Worm (Caenorhabditis elegans) whole organism, late embryonic: Measurements from ENCODE around the gene F46F5.14.

Experiments used
- K02D7.2 ChIP-seq: sonication (generic microtip); optimal IDR thresholded peaks from 2 replicates; lab custom pipeline; 2017; ENCODE audit warnings: mild to moderate bottlenecking, missing genetic modification characterization, missing compliant biosample characterization
- ceh-24 ChIP-seq: sonication (generic microtip); optimal IDR thresholded peaks from 2 replicates; lab custom pipeline; 2016; ENCODE audit warnings: mild to moderate bottlenecking, missing genetic modification characterization, missing compliant biosample characterization
- ceh-30 ChIP-seq: fragments of 150-350 bp; optimal IDR thresholded peaks from 2 replicates; lab custom pipeline; 2014; ENCODE audit warnings: missing biosample characterization, missing genetic modification characterization
- elt-2 ChIP-seq: sonication (generic microtip); optimal IDR thresholded peaks from 2 replicates; lab custom pipeline; 2016; ENCODE audit warnings: missing genetic modification reagents, missing genetic modification characterization, missing compliant biosample characterization
- ets-4 ChIP-seq: sonication (generic microtip); optimal IDR thresholded peaks from 2 replicates; lab custom pipeline; 2016; ENCODE audit warnings: missing genetic modification characterization, missing compliant biosample characterization
- hlh-6 ChIP-seq: sonication (generic microtip); optimal IDR thresholded peaks from 2 replicates; lab custom pipeline; 2016; ENCODE audit warnings: missing genotype, missing genetic modification characterization, missing compliant biosample characterization
- pha-4 ChIP-seq: fragments of 150-350 bp; optimal IDR thresholded peaks from 2 replicates; lab custom pipeline; 2018; ENCODE audit warnings: missing biosample characterization, missing genetic modification reagents, missing genetic modification characterization
- pqm-1 ChIP-seq: sonication (generic microtip); optimal IDR thresholded peaks from 2 replicates; lab custom pipeline; 2016; ENCODE audit warnings: missing genetic modification characterization, missing compliant biosample characterization
- pros-1 ChIP-seq: fragments of 150-350 bp; optimal IDR thresholded peaks from 2 replicates; lab custom pipeline; 2014; ENCODE audit warnings: missing biosample characterization, missing genetic modification reagents, missing genetic modification characterization
- sox-2 ChIP-seq: fragments of 200-800 bp; sonication (Bioruptor generic); IDR thresholded peaks from 2 replicates; pipeline ENCODE4 v1.3.6; 2022; ENCODE audit warnings: missing genetic modification reagents, missing genetic modification characterization, missing compliant biosample characterization
- sox-4 ChIP-seq: sonication (generic microtip); optimal IDR thresholded peaks from 2 replicates; lab custom pipeline; 2017; ENCODE audit warnings: mild to moderate bottlenecking, missing genetic modification characterization, inconsistent platforms, missing compliant biosample characterization
- syd-9 ChIP-seq: sonication (generic microtip); optimal IDR thresholded peaks from 2 replicates; lab custom pipeline; 2016; ENCODE audit warnings: mild to moderate bottlenecking, missing genetic modification characterization, moderate library complexity, missing compliant biosample characterization
- ttx-3 ChIP-seq: sonication (generic microtip); optimal IDR thresholded peaks from 2 replicates; lab custom pipeline; 2016; ENCODE audit warnings: missing genetic modification reagents, missing genetic modification characterization, missing compliant biosample characterization
- ztf-16 ChIP-seq: sonication (generic microtip); optimal IDR thresholded peaks from 2 replicates; lab custom pipeline; 2017; ENCODE audit warnings: missing genetic modification characterization, missing compliant biosample characterization

ce11 chrII:757224-757623, 42.6 kb upstream of the F46F5.14 start:
- TF ChIP-seq pha-4 (tag; lab: Kevin White, UChicago) = no peak
- TF ChIP-seq ttx-3 (tag; lab: Kevin White, UChicago) = no peak
- TF ChIP-seq ztf-16 (tag; lab: Kevin White, UChicago) = no peak
- no peak for TF ChIP-seq ets-4
- TF ChIP-seq K02D7.2 (tag; lab: Kevin White, UChicago) = no peak
- no peak for TF ChIP-seq syd-9 (tag; lab: Kevin White, UChicago)
- no peak for TF ChIP-seq sox-2 (GFP tag; lab: Robert Waterston, UW)
- TF ChIP-seq ceh-30 (tag; lab: Kevin White, UChicago) = no peak
- TF ChIP-seq ceh-24 = no peak
- TF ChIP-seq sox-4 (tag; lab: Kevin White, UChicago) = no peak
- TF ChIP-seq elt-2 (tag; lab: Kevin White, UChicago) = no peak
- no peak for TF ChIP-seq hlh-6
- TF ChIP-seq pros-1 = no peak
- TF ChIP-seq pqm-1 (tag; lab: Kevin White, UChicago) = no peak
